Fruit fly (Drosophila melanogaster): Measurements from ENCODE around the gene CG5653.
A peak's percentile ranks its signal among the peaks of the same experiment; 100 is the strongest.

CG5653 gene

dm6 chr3L:8953962-8954647 lies 12.1 kb downstream of the CG5653 start, which contains the start of the genes CG43783 and orb2:
Gene CG43783, minus strand, starts transcription at chr3L:8954272.
Gene orb2, minus strand, starts transcription at chr3L:8954463.
- TF ChIP-seq Ets98B (GFP tag; IDR thresholded peaks at IDR 0.05) (no peak), CG4496 (GFP tag; IDR thresholded peaks at IDR 0.05) (no peak), CG8301 (tag; optimal IDR thresholded peaks at IDR 0.05) (no peak), fd96Ca (GFP tag; IDR thresholded peaks at IDR 0.05) (no peak), CG8159 (tag; optimal IDR thresholded peaks at IDR 0.05) (no peak), CG10348 (GFP tag; IDR thresholded peaks at IDR 0.05) (no peak), D1 (tag; optimal IDR thresholded peaks at IDR 0.05) (no peak), CG34367 (tag; optimal IDR thresholded peaks at IDR 0.05) (no peak), CG15710 (tag; optimal IDR thresholded peaks at IDR 0.05) (no peak), CG9948 (tag; optimal IDR thresholded peaks at IDR 0.05) (no peak)

- peak; percentile 70 for TF ChIP-seq D1 (tag; optimal IDR thresholded peaks at IDR 0.05)
- peak; percentile 53 for TF ChIP-seq CG17806 (tag; optimal IDR thresholded peaks at IDR 0.05)
- peak; percentile 41 for TF ChIP-seq Snoo (tag; optimal IDR thresholded peaks at IDR 0.05)
- TF ChIP-seq Pif1A (GFP tag; optimal IDR thresholded peaks at IDR 0.05), result peak; percentile 54
- no peak for TF ChIP-seq rn (GFP tag; IDR thresholded peaks at IDR 0.05)
- TF ChIP-seq CG8301 (tag; optimal IDR thresholded peaks at IDR 0.05), result peak; percentile 83
- TF ChIP-seq CG10348 (GFP tag; IDR thresholded peaks at IDR 0.05), result no peak
- no peak for TF ChIP-seq EcR (GFP tag; optimal IDR thresholded peaks at IDR 0.05)
- TF ChIP-seq CG13204 (GFP tag; optimal IDR thresholded peaks at IDR 0.05), result no peak
- peak; percentile 72 for TF ChIP-seq CG8159 (tag; optimal IDR thresholded peaks at IDR 0.05)
- no peak for TF ChIP-seq CG12605 (GFP tag; IDR thresholded peaks at IDR 0.05)
- TF ChIP-seq CG9948 (tag; optimal IDR thresholded peaks at IDR 0.05), result peak; percentile 71
- peak; percentile 34 for TF ChIP-seq CG34367 (tag; optimal IDR thresholded peaks at IDR 0.05)
- peak; percentile 75 for TF ChIP-seq CG4496 (GFP tag; IDR thresholded peaks at IDR 0.05)
- TF ChIP-seq Ets98B (GFP tag; IDR thresholded peaks at IDR 0.05), result peak; percentile 40
- TF ChIP-seq CG32121 (GFP tag; IDR thresholded peaks at IDR 0.05), result no peak
- TF ChIP-seq gl (tag; optimal IDR thresholded peaks at IDR 0.05), result peak; percentile 21
- peak; percentile 65 for TF ChIP-seq fd96Ca (GFP tag; IDR thresholded peaks at IDR 0.05)
- TF ChIP-seq CG14655 (GFP tag; optimal IDR thresholded peaks at IDR 0.05), result peak; percentile 81
- peak; percentile 38 for TF ChIP-seq CG15710 (tag; optimal IDR thresholded peaks at IDR 0.05)
- TF ChIP-seq Pif1B (GFP tag; optimal IDR thresholded peaks at IDR 0.05), result peak; percentile 45
These were observed 12.8 kb downstream of the CG5653 start for dm6 chr3L:8953199-8953956.

- TF ChIP-seq Pif1A (GFP tag; optimal IDR thresholded peaks at IDR 0.05), result no peak
These were observed 13.5 kb downstream of the CG5653 start for dm6 chr3L:8952549-8953198.

dm6 chr3L:8951507-8951906 lies 14.7 kb downstream of the CG5653 start:
- TF ChIP-seq gl (tag; optimal IDR thresholded peaks at IDR 0.05) (no peak), CG8301 (tag; optimal IDR thresholded peaks at IDR 0.05) (no peak), rn (GFP tag; IDR thresholded peaks at IDR 0.05) (no peak), CG8159 (tag; optimal IDR thresholded peaks at IDR 0.05) (no peak), Snoo (tag; optimal IDR thresholded peaks at IDR 0.05) (no peak), CG15710 (tag; optimal IDR thresholded peaks at IDR 0.05) (no peak), CG13204 (GFP tag; optimal IDR thresholded peaks at IDR 0.05) (no peak), Pif1B (GFP tag; optimal IDR thresholded peaks at IDR 0.05) (no peak), CG14655 (GFP tag; optimal IDR thresholded peaks at IDR 0.05) (no peak), CG32121 (GFP tag; IDR thresholded peaks at IDR 0.05) (no peak), fd96Ca (GFP tag; IDR thresholded peaks at IDR 0.05) (no peak), CG4496 (GFP tag; IDR thresholded peaks at IDR 0.05) (no peak), Pif1A (GFP tag; optimal IDR thresholded peaks at IDR 0.05) (no peak), CG34367 (tag; optimal IDR thresholded peaks at IDR 0.05) (no peak), D1 (tag; optimal IDR thresholded peaks at IDR 0.05) (no peak), EcR (GFP tag; optimal IDR thresholded peaks at IDR 0.05) (no peak), Ets98B (GFP tag; IDR thresholded peaks at IDR 0.05) (no peak), CG9948 (tag; optimal IDR thresholded peaks at IDR 0.05) (no peak)

- TF ChIP-seq EcR (GFP tag; optimal IDR thresholded peaks at IDR 0.05) (no peak), Ets98B (GFP tag; IDR thresholded peaks at IDR 0.05) (no peak), Pif1A (GFP tag; optimal IDR thresholded peaks at IDR 0.05) (no peak), D1 (tag; optimal IDR thresholded peaks at IDR 0.05) (no peak), gl (tag; optimal IDR thresholded peaks at IDR 0.05) (no peak), CG34367 (tag; optimal IDR thresholded peaks at IDR 0.05) (no peak), CG4496 (GFP tag; IDR thresholded peaks at IDR 0.05) (no peak), CG8301 (tag; optimal IDR thresholded peaks at IDR 0.05) (no peak), CG9948 (tag; optimal IDR thresholded peaks at IDR 0.05) (no peak), Snoo (tag; optimal IDR thresholded peaks at IDR 0.05) (no peak), CG10348 (GFP tag; IDR thresholded peaks at IDR 0.05) (no peak), rn (GFP tag; IDR thresholded peaks at IDR 0.05) (no peak), fd96Ca (GFP tag; IDR thresholded peaks at IDR 0.05) (no peak), CG8159 (tag; optimal IDR thresholded peaks at IDR 0.05) (no peak), Pif1B (GFP tag; optimal IDR thresholded peaks at IDR 0.05) (no peak)
These were observed 15.2 kb downstream of the CG5653 start for dm6 chr3L:8950955-8951354.
